Worm (Caenorhabditis elegans) whole organism, L1 larva: ENCODE results near the gene cah-4.

Experiments used
- C04F5.9 ChIP-seq: sonication (generic microtip); optimal IDR thresholded peaks from 2 replicates; lab custom pipeline; 2016; ENCODE audit warnings: missing genetic modification characterization, missing compliant biosample characterization
- C16A3.4 ChIP-seq: fragments of 150-350 bp; optimal IDR thresholded peaks from 2 replicates; lab custom pipeline; 2014; ENCODE audit warnings: missing biosample characterization, missing genetic modification characterization
- C34B4.2 ChIP-seq: sonication (generic microtip); optimal IDR thresholded peaks from 2 replicates; lab custom pipeline; 2017; ENCODE audit warnings: mild to moderate bottlenecking, missing genetic modification characterization, missing compliant biosample characterization
- F16B12.6 ChIP-seq: fragments of 150-350 bp; optimal IDR thresholded peaks from 2 replicates; lab custom pipeline; 2014; ENCODE audit warnings: missing biosample characterization, missing genetic modification characterization
- alr-1 ChIP-seq: fragments of 200-800 bp; sonication (Bioruptor generic); optimal IDR thresholded peaks from 2 replicates; lab custom pipeline; 2018; ENCODE audit warnings: borderline replicate concordance, mild to moderate bottlenecking, missing genetic modification characterization, missing compliant biosample characterization
- ama-1 ChIP-seq: fragments of 150-350 bp; optimal IDR thresholded peaks from 2 replicates; lab custom pipeline; 2014
- blmp-1 ChIP-seq: fragments of 150-350 bp; optimal IDR thresholded peaks from 2 replicates; lab custom pipeline; 2014; ENCODE audit warnings: missing biosample characterization, missing genetic modification characterization
- ceh-82 ChIP-seq, 3 experiments: fragments of 150-350 bp in 1 of 3; sonication (generic microtip) in 2 of 3; optimal IDR thresholded peaks; 2 replicates each; lab custom pipeline; 2014 to 2017; ENCODE audit warnings: missing biosample characterization in 3 of 3, missing genetic modification characterization in 3 of 3
- ceh-88 ChIP-seq: fragments of 200-800 bp; sonication (Bioruptor generic); IDR thresholded peaks from 2 replicates; pipeline ENCODE4 v1.3.6; 2022; ENCODE audit warnings: missing genetic modification characterization, missing compliant biosample characterization
- ceh-90 ChIP-seq: sonication (generic microtip); optimal IDR thresholded peaks from 2 replicates; lab custom pipeline; 2016; ENCODE audit warnings: missing genetic modification characterization, missing compliant biosample characterization
- egl-13 ChIP-seq: sonication (generic microtip); optimal IDR thresholded peaks from 2 replicates; lab custom pipeline; 2016; ENCODE audit warnings: missing genotype, missing genetic modification reagents, missing genetic modification characterization, missing compliant biosample characterization
- egl-27 ChIP-seq, 2 experiments: fragments of 150-350 bp in 1 of 2; sonication (generic microtip); optimal IDR thresholded peaks; 3 replicates each; lab custom pipeline; 2017 to 2018; ENCODE audit warnings: missing biosample characterization in 2 of 2, missing genetic modification characterization in 2 of 2, missing genetic modification reagents in 2 of 2
- elt-2 ChIP-seq: sonication (generic microtip); optimal IDR thresholded peaks from 2 replicates; lab custom pipeline; 2016; ENCODE audit warnings: missing genetic modification characterization, mild to moderate bottlenecking, inconsistent platforms, missing compliant biosample characterization, missing genetic modification reagents
- elt-3 ChIP-seq, 6 experiments: fragments of 150-350 bp in 1 of 6; sonication (generic microtip); optimal IDR thresholded peaks; 2 replicates each; lab custom pipeline; 2017 to 2018; ENCODE audit warnings: missing biosample characterization in 6 of 6, missing genetic modification characterization in 6 of 6, inconsistent platforms in 1 of 6
- fkh-10 ChIP-seq: sonication (generic microtip); optimal IDR thresholded peaks from 2 replicates; lab custom pipeline; 2017; ENCODE audit warnings: missing biosample characterization, missing genetic modification reagents, missing genetic modification characterization
- fkh-4 ChIP-seq: sonication (generic microtip); optimal IDR thresholded peaks from 2 replicates; lab custom pipeline; 2016; ENCODE audit warnings: missing compliant biosample characterization, missing genetic modification characterization, borderline replicate concordance
- hlh-17 ChIP-seq: fragments of 200-800 bp; sonication (Bioruptor generic); optimal IDR thresholded peaks from 2 replicates; lab custom pipeline; 2018; ENCODE audit warnings: missing genetic modification characterization, mild to moderate bottlenecking, missing compliant biosample characterization, moderate library complexity, borderline replicate concordance
- jun-1 ChIP-seq: fragments of 150-350 bp; optimal IDR thresholded peaks from 2 replicates; lab custom pipeline; 2014; ENCODE audit warnings: missing biosample characterization, missing genetic modification reagents, missing genetic modification characterization
- lin-14 ChIP-seq: fragments of 200-800 bp; sonication (Bioruptor generic); optimal IDR thresholded peaks from 2 replicates; lab custom pipeline; 2018; ENCODE audit warnings: mild to moderate bottlenecking, missing genetic modification characterization, moderate library complexity, missing compliant biosample characterization
- lin-35 ChIP-seq, 2 experiments: fragments of 150-350 bp; optimal IDR thresholded peaks; 2 replicates each; lab custom pipeline; 2014; ENCODE audit warnings: missing biosample characterization in 2 of 2, missing genetic modification characterization in 2 of 2, missing genetic modification reagents in 2 of 2
- lsy-2 ChIP-seq, 2 experiments: fragments of 150-350 bp; optimal IDR thresholded peaks; 2 replicates each; lab custom pipeline; 2014; ENCODE audit warnings: missing biosample characterization in 2 of 2, missing genetic modification characterization in 2 of 2
- mab-9 ChIP-seq: fragments of 200-800 bp; sonication (Bioruptor generic); IDR thresholded peaks from 2 replicates; pipeline ENCODE4 v1.3.6; 2022; ENCODE audit warnings: missing genetic modification reagents, missing genetic modification characterization, missing compliant biosample characterization
- mdl-1 ChIP-seq, 2 experiments: fragments of 150-350 bp; optimal IDR thresholded peaks; 2 replicates each; lab custom pipeline; 2014 to 2017; ENCODE audit warnings: missing biosample characterization in 2 of 2, missing genetic modification characterization in 2 of 2, inconsistent platforms in 1 of 2
- mef-2 ChIP-seq: fragments of 150-350 bp; optimal IDR thresholded peaks from 2 replicates; lab custom pipeline; 2014; ENCODE audit warnings: missing biosample characterization, missing genetic modification characterization
- mep-1 ChIP-seq: fragments of 150-350 bp; optimal IDR thresholded peaks from 2 replicates; lab custom pipeline; 2014; ENCODE audit warnings: missing biosample characterization, missing genetic modification characterization
- nhr-12 ChIP-seq: sonication (generic microtip); optimal IDR thresholded peaks from 2 replicates; lab custom pipeline; 2017; ENCODE audit warnings: missing biosample characterization, missing genetic modification characterization
- nhr-19 ChIP-seq: fragments of 200-800 bp; sonication (Bioruptor generic); conservative IDR thresholded peaks from 2 replicates; pipeline ENCODE4 v1.3.6; 2022; ENCODE audit warnings: missing genetic modification characterization, missing compliant biosample characterization
- nhr-28 ChIP-seq: fragments of 150-350 bp; optimal IDR thresholded peaks from 2 replicates; lab custom pipeline; 2014; ENCODE audit warnings: missing biosample characterization, missing genetic modification characterization
- nhr-47 ChIP-seq: sonication (generic microtip); optimal IDR thresholded peaks from 2 replicates; lab custom pipeline; 2016; ENCODE audit warnings: mild to moderate bottlenecking, missing genetic modification characterization, moderate library complexity, missing compliant biosample characterization
- nhr-71 ChIP-seq: sonication (generic microtip); optimal IDR thresholded peaks from 2 replicates; lab custom pipeline; 2016; ENCODE audit warnings: mild to moderate bottlenecking, missing genetic modification characterization, moderate library complexity, missing compliant biosample characterization
- nhr-77 ChIP-seq: fragments of 150-350 bp; optimal IDR thresholded peaks from 2 replicates; lab custom pipeline; 2014; ENCODE audit warnings: missing biosample characterization, missing genetic modification characterization
- nhr-84 ChIP-seq: sonication (generic microtip); optimal IDR thresholded peaks from 2 replicates; lab custom pipeline; 2017; ENCODE audit warnings: missing biosample characterization, missing genetic modification characterization
- nhr-85 ChIP-seq: sonication (generic microtip); peaks from one replicate; lab custom pipeline; 2016; ENCODE audit warnings: missing genetic modification characterization, inconsistent platforms, missing compliant biosample characterization
- pag-3 ChIP-seq: sonication (generic microtip); optimal IDR thresholded peaks from 2 replicates; lab custom pipeline; 2017; ENCODE audit warnings: missing genetic modification characterization, mild to moderate bottlenecking, missing compliant biosample characterization, antibody characterized with exemption, borderline replicate concordance; ENCODE audit not compliant: insufficient read depth
- pax-3 ChIP-seq: fragments of 200-800 bp; sonication (Bioruptor generic); optimal IDR thresholded peaks from 2 replicates; lab custom pipeline; 2018; ENCODE audit warnings: mild to moderate bottlenecking, missing genetic modification characterization, moderate library complexity, missing compliant biosample characterization
- rnt-1 ChIP-seq: sonication (generic microtip); optimal IDR thresholded peaks from 2 replicates; lab custom pipeline; 2016; ENCODE audit warnings: mild to moderate bottlenecking, missing genetic modification characterization, moderate library complexity, missing compliant biosample characterization
- snpc-4 ChIP-seq: fragments of 150-350 bp; optimal IDR thresholded peaks from 2 replicates; lab custom pipeline; 2014; ENCODE audit warnings: missing biosample characterization, missing genetic modification characterization
- snu-23 ChIP-seq: sonication (generic microtip); optimal IDR thresholded peaks from 2 replicates; lab custom pipeline; 2016; ENCODE audit warnings: missing genetic modification characterization, missing compliant biosample characterization
- sox-4 ChIP-seq: sonication (generic microtip); optimal IDR thresholded peaks from 2 replicates; lab custom pipeline; 2016; ENCODE audit warnings: missing genetic modification characterization, missing compliant biosample characterization
- tbx-2 ChIP-seq: sonication (generic microtip); optimal IDR thresholded peaks from 2 replicates; lab custom pipeline; 2016; ENCODE audit warnings: missing genetic modification characterization, missing compliant biosample characterization
- tlp-1 ChIP-seq: fragments of 150-350 bp; optimal IDR thresholded peaks from 2 replicates; lab custom pipeline; 2014; ENCODE audit warnings: missing biosample characterization, missing genetic modification characterization
- unc-130 ChIP-seq: fragments of 150-350 bp; optimal IDR thresholded peaks from 2 replicates; lab custom pipeline; 2017; ENCODE audit warnings: missing biosample characterization, missing genetic modification characterization, inconsistent platforms
- unc-62 ChIP-seq: fragments of 150-350 bp; optimal IDR thresholded peaks from 2 replicates; lab custom pipeline; 2014; ENCODE audit warnings: missing biosample characterization, missing genetic modification reagents, missing genetic modification characterization
- unc-98 ChIP-seq: fragments of 200-800 bp; sonication (Bioruptor generic); IDR thresholded peaks from 2 replicates; pipeline ENCODE4 v1.3.6; 2022; ENCODE audit warnings: missing genetic modification characterization, missing compliant biosample characterization
- zag-1 ChIP-seq: fragments of 150-350 bp; optimal IDR thresholded peaks from 2 replicates; lab custom pipeline; 2014; ENCODE audit warnings: missing biosample characterization, missing genetic modification characterization
- ztf-4 ChIP-seq: fragments of 150-350 bp; optimal IDR thresholded peaks from 2 replicates; lab custom pipeline; 2014; ENCODE audit warnings: missing biosample characterization, missing genetic modification characterization

cah-4 gene

ce11 chrX:13541335-13541734 lies 1.0 kb upstream of the cah-4 start (continued):
- TF ChIP-seq tbx-2 (tag; lab: Kevin White, UChicago), result peak; percentile 56

- TF ChIP-seq mdl-1 (tag; optimal IDR thresholded peaks at IDR 0.05; lab: Kevin White, UChicago) (peak in 1 of 2 experiments; percentile 21), lsy-2 (tag; optimal IDR thresholded peaks at IDR 0.05; lab: Kevin White, UChicago) (peak in 1 of 2 experiments; percentile 55), elt-2 (tag; lab: Kevin White, UChicago) (no peak), nhr-85 (tag; lab: Kevin White, UChicago) (no peak), C04F5.9 (tag; lab: Kevin White, UChicago) (no peak), sox-4 (tag; lab: Kevin White, UChicago) (no peak), ceh-88 (GFP tag; lab: Robert Waterston, UW) (no peak), mab-9 (GFP tag; lab: Robert Waterston, UW) (no peak), nhr-71 (peak; percentile 25), nhr-47 (tag; lab: Kevin White, UChicago) (peak; percentile 12), snu-23 (peak; percentile 20), ceh-90 (tag; lab: Kevin White, UChicago) (no peak), C16A3.4 (no peak), egl-27 (tag; optimal IDR thresholded peaks at IDR 0.05; lab: Kevin White, UChicago) (no peak), nhr-84 (tag; lab: Kevin White, UChicago) (no peak), nhr-19 (GFP tag; lab: Robert Waterston, UW) (no peak), nhr-28 (tag; lab: Kevin White, UChicago) (no peak), snpc-4 (tag; lab: Kevin White, UChicago) (no peak), ceh-82 (tag; optimal IDR thresholded peaks at IDR 0.05; lab: Kevin White, UChicago) (peak in 1 of 3 experiments; percentile 15), tbx-2 (tag; lab: Kevin White, UChicago) (peak; percentile 7), nhr-12 (tag; lab: Kevin White, UChicago) (no peak), fkh-10 (GFP tag; lab: Kevin White, UChicago) (no peak), jun-1 (tag; lab: Kevin White, UChicago) (no peak), fkh-4 (no peak), C34B4.2 (tag; lab: Kevin White, UChicago) (no peak), pag-3 (tag; lab: Kevin White, UChicago) (peak; percentile 26), pax-3 (tag; lab: Kevin White, UChicago) (no peak), rnt-1 (tag; lab: Kevin White, UChicago) (no peak), lin-14 (GFP tag; lab: Kevin White, UChicago) (peak; percentile 76), mep-1 (tag; lab: Kevin White, UChicago) (peak; percentile 59), blmp-1 (tag; lab: Kevin White, UChicago) (peak; percentile 73), alr-1 (tag; lab: Kevin White, UChicago) (no peak), mef-2 (no peak), elt-3 (tag; optimal IDR thresholded peaks at IDR 0.05; lab: Kevin White, UChicago) (peak in 1 of 6 experiments; percentile 15), lin-35 (GFP tag; optimal IDR thresholded peaks at IDR 0.05; lab: Kevin White, UChicago) (no peak), ztf-4 (tag; lab: Kevin White, UChicago) (no peak)
Observed at ce11 chrX:13542757-13543156, 383 bp downstream of the cah-4 start.

ce11 chrX:13543350-13543749 lies 976 bp downstream of the cah-4 start:
- TF ChIP-seq fkh-4 (no peak), lsy-2 (tag; optimal IDR thresholded peaks at IDR 0.05; lab: Kevin White, UChicago) (peak in 1 of 2 experiments; percentile 2), lin-35 (GFP tag; optimal IDR thresholded peaks at IDR 0.05; lab: Kevin White, UChicago) (peak in 1 of 2 experiments; percentile 8)
- TF ChIP-seq, all 84 proteins: peak for 2

- no peak for TF ChIP-seq lin-35 (GFP tag; optimal IDR thresholded peaks at IDR 0.05; lab: Kevin White, UChicago)
- no peak for TF ChIP-seq zag-1
- no peak for TF ChIP-seq ceh-82 (tag; optimal IDR thresholded peaks at IDR 0.05; lab: Kevin White, UChicago)
- peak; percentile 32 for TF ChIP-seq egl-13
- TF ChIP-seq hlh-17 (GFP tag; lab: Kevin White, UChicago), result no peak
- no peak for TF ChIP-seq pax-3 (tag; lab: Kevin White, UChicago)
- peak; percentile 12 for TF ChIP-seq nhr-71
- no peak for TF ChIP-seq unc-130 (tag; lab: Kevin White, UChicago)
- TF ChIP-seq ceh-90 (tag; lab: Kevin White, UChicago), result no peak
- TF ChIP-seq rnt-1 (tag; lab: Kevin White, UChicago), result no peak
- peak; percentile 68 for TF ChIP-seq ama-1 (lab: Kevin White, UChicago)
- no peak for TF ChIP-seq fkh-4
- TF ChIP-seq F16B12.6, result no peak
- no peak for TF ChIP-seq pag-3 (tag; lab: Kevin White, UChicago)
- TF ChIP-seq nhr-77 (tag; lab: Kevin White, UChicago), result no peak
- TF ChIP-seq elt-2 (tag; lab: Kevin White, UChicago), result no peak
- TF ChIP-seq unc-62 (GFP tag; lab: Kevin White, UChicago), result no peak
- TF ChIP-seq unc-98 (GFP tag; lab: Robert Waterston, UW), result no peak
- no peak for TF ChIP-seq ztf-4 (tag; lab: Kevin White, UChicago)
- no peak for TF ChIP-seq tlp-1 (tag; lab: Kevin White, UChicago)
Observed at ce11 chrX:13544544-13545021, 2.2 kb downstream of the cah-4 start.
